Fruit fly (Drosophila melanogaster): ENCODE results near the gene Sgp.

DNA sequence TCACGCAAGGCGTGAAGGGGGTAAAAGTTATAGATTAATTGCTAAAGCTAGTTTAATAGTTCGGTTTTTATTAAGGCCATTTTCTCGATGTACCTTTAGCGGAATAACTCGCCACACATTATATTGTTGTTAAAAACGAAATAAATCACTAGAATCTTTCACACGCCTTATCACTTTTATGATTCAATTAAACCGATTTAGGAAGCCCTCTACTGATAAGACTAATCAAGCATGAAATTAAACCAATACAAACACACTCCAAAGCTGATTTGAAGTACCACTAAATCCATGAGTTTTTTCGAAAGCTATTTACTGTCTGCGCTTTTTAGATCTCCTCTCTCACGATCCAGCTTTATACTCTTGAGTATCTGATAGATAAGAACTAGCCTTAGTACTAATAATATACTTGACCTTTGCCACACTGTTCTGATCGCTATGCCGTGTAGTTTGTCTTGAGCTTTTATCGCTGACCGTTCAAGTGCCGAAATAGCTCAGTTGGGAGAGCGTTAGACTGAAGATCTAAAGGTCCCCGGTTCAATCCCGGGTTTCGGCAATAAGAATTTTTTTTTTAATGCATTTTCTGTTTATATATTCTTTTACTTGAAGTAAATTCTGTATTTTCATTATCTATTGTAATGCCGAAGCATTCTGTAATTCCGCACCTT is 51.0 kb downstream of the Sgp start:
- TF ChIP-seq Dll (optimal IDR thresholded peaks at IDR 0.05) (no peak), psq (optimal IDR thresholded peaks at IDR 0.05) (no peak), EcR (GFP tag; optimal IDR thresholded peaks at IDR 0.05) (no peak)

All from whole organism.